Worm (Caenorhabditis elegans) whole organism, L3 larva: Measurements from ENCODE around the gene R11.3.

ENCODE experiments used
- ZK546.5 ChIP-seq: sonication (generic microtip); optimal IDR thresholded peaks from 2 replicates; lab custom pipeline; 2017; ENCODE audit warnings: missing biosample characterization, missing genetic modification characterization
- aly-2 ChIP-seq: fragments of 150-350 bp; optimal IDR thresholded peaks from 2 replicates; lab custom pipeline; 2014; ENCODE audit warnings: missing biosample characterization, missing genetic modification characterization
- ama-1 ChIP-seq: fragments of 150-350 bp; optimal IDR thresholded peaks from 2 replicates; lab custom pipeline; 2018
- ceh-16 ChIP-seq: sonication (generic microtip); optimal IDR thresholded peaks from 2 replicates; lab custom pipeline; 2017; ENCODE audit warnings: missing biosample characterization, missing genetic modification characterization
- ceh-28 ChIP-seq: fragments of 150-350 bp; optimal IDR thresholded peaks from 2 replicates; lab custom pipeline; 2014; ENCODE audit warnings: missing biosample characterization, missing genetic modification reagents, missing genetic modification characterization
- ceh-82 ChIP-seq: fragments of 150-350 bp; optimal IDR thresholded peaks from 2 replicates; lab custom pipeline; 2014; ENCODE audit warnings: missing biosample characterization, missing genetic modification characterization
- ceh-9 ChIP-seq: sonication (generic microtip); optimal IDR thresholded peaks from 2 replicates; lab custom pipeline; 2018; ENCODE audit warnings: missing biosample characterization, missing genetic modification characterization
- daf-12 ChIP-seq: fragments of 150-350 bp; optimal IDR thresholded peaks from 2 replicates; lab custom pipeline; 2014; ENCODE audit warnings: missing biosample characterization, missing genetic modification reagents, missing genetic modification characterization
- egl-5 ChIP-seq: fragments of 150-350 bp; optimal IDR thresholded peaks from 2 replicates; lab custom pipeline; 2017; ENCODE audit warnings: missing biosample characterization, missing genetic modification reagents, missing genetic modification characterization, inconsistent platforms
- elt-2 ChIP-seq: sonication (generic microtip); optimal IDR thresholded peaks from 2 replicates; lab custom pipeline; 2016; ENCODE audit warnings: missing genetic modification reagents, mild to moderate bottlenecking, missing genetic modification characterization, missing compliant biosample characterization
- elt-3 ChIP-seq, 3 experiments: fragments of 150-350 bp in 1 of 3; sonication (generic microtip) in 2 of 3; optimal IDR thresholded peaks; 2 replicates in 2 of 3; 4 replicates in 1 of 3; lab custom pipeline; 2014 to 2017; ENCODE audit warnings: missing biosample characterization in 3 of 3, missing genetic modification characterization in 3 of 3
- fkh-10 ChIP-seq: sonication (generic microtip); optimal IDR thresholded peaks from 2 replicates; lab custom pipeline; 2017; ENCODE audit warnings: missing biosample characterization, missing genetic modification reagents, missing genetic modification characterization
- fkh-2 ChIP-seq: fragments of 150-350 bp; optimal IDR thresholded peaks from 2 replicates; lab custom pipeline; 2014; ENCODE audit warnings: missing biosample characterization, missing genetic modification reagents, missing genetic modification characterization
- fos-1 ChIP-seq: fragments of 150-350 bp; optimal IDR thresholded peaks from 2 replicates; lab custom pipeline; 2014; ENCODE audit warnings: missing biosample characterization, missing genetic modification characterization
- hmg-11 ChIP-seq: sonication (generic microtip); optimal IDR thresholded peaks from 2 replicates; lab custom pipeline; 2016; ENCODE audit warnings: missing genetic modification characterization, missing compliant biosample characterization
- jun-1 ChIP-seq: fragments of 150-350 bp; optimal IDR thresholded peaks from 2 replicates; lab custom pipeline; 2014; ENCODE audit warnings: missing biosample characterization, missing genetic modification reagents, missing genetic modification characterization
- lin-15B ChIP-seq: fragments of 150-350 bp; optimal IDR thresholded peaks from 2 replicates; lab custom pipeline; 2014; ENCODE audit warnings: missing biosample characterization, missing genetic modification characterization
- lin-39 ChIP-seq: fragments of 150-350 bp; optimal IDR thresholded peaks from 2 replicates; lab custom pipeline; 2018; ENCODE audit warnings: missing biosample characterization, missing genetic modification reagents, missing genetic modification characterization
- mdl-1 ChIP-seq: fragments of 150-350 bp; optimal IDR thresholded peaks from 2 replicates; lab custom pipeline; 2014; ENCODE audit warnings: missing biosample characterization, missing genetic modification characterization
- nfya-1 ChIP-seq: sonication (generic microtip); optimal IDR thresholded peaks from 2 replicates; lab custom pipeline; 2017; ENCODE audit warnings: missing genetic modification characterization, mild to moderate bottlenecking, missing compliant biosample characterization, antibody characterized with exemption, moderate library complexity; ENCODE audit not compliant: insufficient read depth
- nhr-11 ChIP-seq: fragments of 150-350 bp; optimal IDR thresholded peaks from 2 replicates; lab custom pipeline; 2014; ENCODE audit warnings: missing biosample characterization, missing genetic modification characterization
- nhr-12 ChIP-seq: fragments of 150-350 bp; optimal IDR thresholded peaks from 2 replicates; lab custom pipeline; 2014; ENCODE audit warnings: missing biosample characterization, missing genetic modification characterization
- nhr-23 ChIP-seq: fragments of 150-350 bp; optimal IDR thresholded peaks from 2 replicates; lab custom pipeline; 2014; ENCODE audit warnings: missing biosample characterization, missing genetic modification reagents, missing genetic modification characterization
- nhr-237 ChIP-seq: fragments of 150-350 bp; optimal IDR thresholded peaks from 2 replicates; lab custom pipeline; 2014; ENCODE audit warnings: missing biosample characterization, missing genetic modification characterization
- nhr-28 ChIP-seq: fragments of 150-350 bp; optimal IDR thresholded peaks from 2 replicates; lab custom pipeline; 2014; ENCODE audit warnings: missing biosample characterization, missing genetic modification characterization
- nhr-43 ChIP-seq: sonication (generic microtip); optimal IDR thresholded peaks from 2 replicates; lab custom pipeline; 2016; ENCODE audit warnings: mild to moderate bottlenecking, missing genetic modification characterization, missing compliant biosample characterization; ENCODE audit not compliant: poor library complexity, severe bottlenecking
- nhr-67 ChIP-seq: fragments of 150-350 bp; optimal IDR thresholded peaks from 2 replicates; lab custom pipeline; 2014; ENCODE audit warnings: missing biosample characterization, missing genetic modification characterization
- nhr-76 ChIP-seq: fragments of 150-350 bp; sonication (generic microtip); optimal IDR thresholded peaks from 5 replicates; lab custom pipeline; 2014; ENCODE audit warnings: missing biosample characterization, missing genetic modification characterization
- nhr-77 ChIP-seq: fragments of 150-350 bp; optimal IDR thresholded peaks from 2 replicates; lab custom pipeline; 2014; ENCODE audit warnings: missing biosample characterization, missing genetic modification characterization
- pha-4 ChIP-seq: fragments of 150-350 bp; optimal IDR thresholded peaks from 2 replicates; lab custom pipeline; 2014; ENCODE audit warnings: missing biosample characterization, missing genetic modification reagents, missing genetic modification characterization
- pqm-1 ChIP-seq: fragments of 150-350 bp; optimal IDR thresholded peaks from 2 replicates; lab custom pipeline; 2017; ENCODE audit warnings: missing biosample characterization, missing genetic modification characterization, inconsistent platforms
- skn-1 ChIP-seq: fragments of 150-350 bp; optimal IDR thresholded peaks from 2 replicates; lab custom pipeline; 2014; ENCODE audit warnings: missing biosample characterization, missing genetic modification characterization
- snpc-4 ChIP-seq: fragments of 150-350 bp; optimal IDR thresholded peaks from 2 replicates; lab custom pipeline; 2014; ENCODE audit warnings: missing biosample characterization, missing genetic modification characterization
- tbx-2 ChIP-seq: sonication (generic microtip); optimal IDR thresholded peaks from 2 replicates; lab custom pipeline; 2016; ENCODE audit warnings: mild to moderate bottlenecking, missing genetic modification characterization, missing compliant biosample characterization
- unc-39 ChIP-seq: sonication (generic microtip); optimal IDR thresholded peaks from 4 replicates; lab custom pipeline; 2017; ENCODE audit warnings: missing biosample characterization, missing genetic modification characterization
- unc-62 ChIP-seq: fragments of 150-350 bp; sonication (generic microtip); optimal IDR thresholded peaks from 4 replicates; lab custom pipeline; 2014; ENCODE audit warnings: missing biosample characterization, missing genetic modification reagents, missing genetic modification characterization
- zag-1 ChIP-seq: fragments of 150-350 bp; optimal IDR thresholded peaks from 2 replicates; lab custom pipeline; 2014; ENCODE audit warnings: missing biosample characterization, missing genetic modification characterization
- ztf-4 ChIP-seq: fragments of 150-350 bp; optimal IDR thresholded peaks from 2 replicates; lab custom pipeline; 2014; ENCODE audit warnings: missing biosample characterization, missing genetic modification characterization

The R11.3 gene

ce11 chrX:16204310-16204709 is 5.3 kb upstream of the R11.3 start:
- TF ChIP-seq ZK546.5 (no peak), nhr-12 (tag; lab: Kevin White, UChicago) (no peak), elt-2 (no peak), ztf-4 (no peak), nhr-67 (tag; lab: Kevin White, UChicago) (no peak), tbx-2 (no peak), ceh-82 (no peak), unc-62 (GFP tag; lab: Kevin White, UChicago) (no peak), nhr-237 (tag; lab: Kevin White, UChicago) (no peak), lin-15B (no peak)

- TF ChIP-seq fkh-10 (GFP tag; lab: Kevin White, UChicago): peak; percentile 53
- peak; percentile 80 for TF ChIP-seq lin-39
- TF ChIP-seq ceh-82: peak; percentile 4
- TF ChIP-seq tbx-2: peak; percentile 80
- TF ChIP-seq daf-12 (tag; lab: Kevin White, UChicago): no peak
- peak; percentile 31 for TF ChIP-seq skn-1 (tag; lab: Kevin White, UChicago)
- peak; percentile 11 for TF ChIP-seq pha-4 (tag; lab: Kevin White, UChicago)
- TF ChIP-seq nfya-1 (tag; lab: Kevin White, UChicago): peak; percentile 49
- TF ChIP-seq snpc-4 (tag; lab: Kevin White, UChicago): peak; percentile 44
- peak; percentile 14 for TF ChIP-seq lin-15B
- peak; percentile 72 for TF ChIP-seq ceh-28 (tag; lab: Kevin White, UChicago)
- no peak for TF ChIP-seq nhr-12 (tag; lab: Kevin White, UChicago)
- peak; percentile 30 for TF ChIP-seq hmg-11
- no peak for TF ChIP-seq mdl-1 (tag; lab: Kevin White, UChicago)
- peak; percentile 38 for TF ChIP-seq egl-5 (tag; lab: Kevin White, UChicago)
- no peak for TF ChIP-seq ZK546.5
- TF ChIP-seq, all 47 proteins: peak for 12
Observed at ce11 chrX:16202229-16202628, 3.2 kb upstream of the R11.3 start.

ce11 chrX:16192574-16192973 is 6.5 kb downstream of the R11.3 start:
- TF ChIP-seq unc-62 (GFP tag; lab: Kevin White, UChicago): no peak
- TF ChIP-seq nhr-23: peak; percentile 43
- peak; percentile 66 for TF ChIP-seq nhr-43 (tag; lab: Kevin White, UChicago)
- peak in 2 of 3 experiments; percentile 69 to 90 for TF ChIP-seq elt-3 (tag; optimal IDR thresholded peaks at IDR 0.05; lab: Kevin White, UChicago)
- TF ChIP-seq pha-4 (tag; lab: Kevin White, UChicago): peak; percentile 74
- TF ChIP-seq mdl-1 (tag; lab: Kevin White, UChicago): peak; percentile 37
- no peak for TF ChIP-seq nhr-28 (tag; lab: Kevin White, UChicago)
- TF ChIP-seq jun-1 (tag; lab: Kevin White, UChicago): peak; percentile 83
- peak; percentile 13 for TF ChIP-seq ceh-28 (tag; lab: Kevin White, UChicago)
- TF ChIP-seq ZK546.5: no peak
- peak; percentile 100 for TF ChIP-seq pqm-1 (tag; lab: Kevin White, UChicago)
- peak; percentile 99 for TF ChIP-seq elt-2

- no peak for TF ChIP-seq nhr-12 (tag; lab: Kevin White, UChicago)
- peak; percentile 21 for TF ChIP-seq ceh-28 (tag; lab: Kevin White, UChicago)
- no peak for TF ChIP-seq nhr-77 (tag; lab: Kevin White, UChicago)
- no peak for TF ChIP-seq skn-1 (tag; lab: Kevin White, UChicago)
- TF ChIP-seq ceh-9: no peak
- TF ChIP-seq ama-1 (lab: Kevin White, UChicago): no peak
Observed at ce11 chrX:16189227-16189906, 9.7 kb downstream of the R11.3 start, which contains the start of gene slc-25A21. Gene slc-25A21 (plus strand): TSS chrX:16189856.

- no peak for TF ChIP-seq egl-5 (tag; lab: Kevin White, UChicago)
- TF ChIP-seq, all 47 proteins: peak for 0
Observed at ce11 chrX:16184069-16184468, 15.0 kb downstream of the R11.3 start, which contains the start of gene nlp-67. Gene nlp-67 (plus strand): TSS chrX:16184369.

ce11 chrX:16172863-16173262 is 26.2 kb downstream of the R11.3 start:
- TF ChIP-seq fos-1 (tag; lab: Kevin White, UChicago) (no peak), nhr-11 (tag; lab: Kevin White, UChicago) (no peak), unc-39 (no peak), fkh-2 (tag; lab: Kevin White, UChicago) (no peak), nhr-76 (tag; lab: Kevin White, UChicago) (no peak), aly-2 (tag; lab: Kevin White, UChicago) (no peak), nhr-67 (tag; lab: Kevin White, UChicago) (no peak), lin-39 (no peak), unc-62 (GFP tag; lab: Kevin White, UChicago) (no peak), zag-1 (tag; lab: Kevin White, UChicago) (no peak), ceh-16 (tag; lab: Kevin White, UChicago) (no peak), jun-1 (tag; lab: Kevin White, UChicago) (no peak), nhr-77 (tag; lab: Kevin White, UChicago) (no peak)
